Worm (Caenorhabditis elegans) whole organism, mixed stage, embryonic: Measurements from ENCODE around the gene tag-343.

Experiments
- M03D4.4 ChIP-seq: sonication (generic microtip); optimal IDR thresholded peaks from 2 replicates; lab custom pipeline; 2017; ENCODE audit warnings: mild to moderate bottlenecking, missing genetic modification characterization, missing compliant biosample characterization
- bed-3 ChIP-seq: fragments of 200-800 bp; sonication (Bioruptor generic); optimal IDR thresholded peaks from 3 replicates; lab custom pipeline; 2018; ENCODE audit warnings: mild to moderate bottlenecking, missing genetic modification characterization, moderate library complexity, missing compliant biosample characterization
- blmp-1 ChIP-seq: fragments of 150-350 bp; optimal IDR thresholded peaks from 2 replicates; lab custom pipeline; 2014; ENCODE audit warnings: missing biosample characterization, missing genetic modification characterization
- ceh-39 ChIP-seq: fragments of 150-350 bp; optimal IDR thresholded peaks from 2 replicates; lab custom pipeline; 2014; ENCODE audit warnings: missing biosample characterization, missing genetic modification characterization
- ceh-43 ChIP-seq: fragments of 200-800 bp; sonication (Bioruptor generic); optimal IDR thresholded peaks from 2 replicates; lab custom pipeline; 2018; ENCODE audit warnings: mild to moderate bottlenecking, missing genetic modification characterization, moderate library complexity, missing compliant biosample characterization
- ceh-83 ChIP-seq: fragments of 200-800 bp; sonication (Bioruptor generic); optimal IDR thresholded peaks from 2 replicates; lab custom pipeline; 2018; ENCODE audit warnings: mild to moderate bottlenecking, missing genetic modification characterization, missing compliant biosample characterization
- ces-1 ChIP-seq: fragments of 150-350 bp; optimal IDR thresholded peaks from 2 replicates; lab custom pipeline; 2014; ENCODE audit warnings: missing biosample characterization, missing genetic modification reagents, missing genetic modification characterization
- cnd-1 ChIP-seq: fragments of 200-800 bp; sonication (Bioruptor generic); optimal IDR thresholded peaks from 2 replicates; lab custom pipeline; 2018; ENCODE audit warnings: mild to moderate bottlenecking, missing genetic modification characterization, missing compliant biosample characterization
- drap-1 ChIP-seq: fragments of 200-800 bp; sonication (Bioruptor generic); optimal IDR thresholded peaks from 3 replicates; lab custom pipeline; 2018; ENCODE audit warnings: mild to moderate bottlenecking, missing genetic modification characterization, missing compliant biosample characterization
- elt-1 ChIP-seq: sonication (generic microtip); optimal IDR thresholded peaks from 2 replicates; lab custom pipeline; 2017; ENCODE audit warnings: missing genetic modification characterization, mild to moderate bottlenecking, missing compliant biosample characterization, antibody characterized with exemption, moderate library complexity, borderline replicate concordance; ENCODE audit not compliant: insufficient read depth
- elt-3 ChIP-seq: fragments of 150-350 bp; optimal IDR thresholded peaks from 2 replicates; lab custom pipeline; 2014; ENCODE audit warnings: missing biosample characterization, missing genetic modification characterization
- flh-1 ChIP-seq: fragments of 200-800 bp; sonication (Bioruptor generic); optimal IDR thresholded peaks from 2 replicates; lab custom pipeline; 2018; ENCODE audit warnings: mild to moderate bottlenecking, missing genetic modification characterization, moderate library complexity, missing compliant biosample characterization
- ham-2 ChIP-seq: fragments of 200-800 bp; sonication (Bioruptor generic); optimal IDR thresholded peaks from 2 replicates; lab custom pipeline; 2018; ENCODE audit warnings: mild to moderate bottlenecking, missing genetic modification characterization, missing compliant biosample characterization
- hlh-1 ChIP-seq: fragments of 150-350 bp; optimal IDR thresholded peaks from 2 replicates; lab custom pipeline; 2014; ENCODE audit warnings: missing biosample characterization, missing genetic modification reagents, missing genetic modification characterization
- lin-13 ChIP-seq: fragments of 150-350 bp; optimal IDR thresholded peaks from 2 replicates; lab custom pipeline; 2014; ENCODE audit warnings: missing biosample characterization, missing genetic modification characterization
- lin-32 ChIP-seq: fragments of 200-800 bp; sonication (Bioruptor generic); optimal IDR thresholded peaks from 2 replicates; lab custom pipeline; 2018; ENCODE audit warnings: mild to moderate bottlenecking, missing genetic modification characterization, missing compliant biosample characterization
- lsy-2 ChIP-seq: fragments of 150-350 bp; optimal IDR thresholded peaks from 2 replicates; lab custom pipeline; 2014; ENCODE audit warnings: missing biosample characterization, missing genetic modification characterization
- mab-5 ChIP-seq: fragments of 150-350 bp; optimal IDR thresholded peaks from 2 replicates; lab custom pipeline; 2014; ENCODE audit warnings: missing biosample characterization, missing genetic modification characterization
- mep-1 ChIP-seq: fragments of 150-350 bp; optimal IDR thresholded peaks from 2 replicates; lab custom pipeline; 2017; ENCODE audit warnings: missing biosample characterization, missing genetic modification reagents, missing genetic modification characterization, inconsistent platforms
- mls-2 ChIP-seq: sonication (generic microtip); optimal IDR thresholded peaks from 2 replicates; lab custom pipeline; 2016; ENCODE audit warnings: mild to moderate bottlenecking, missing genetic modification characterization, moderate library complexity, missing compliant biosample characterization
- nhr-237 ChIP-seq: fragments of 150-350 bp; optimal IDR thresholded peaks from 2 replicates; lab custom pipeline; 2014; ENCODE audit warnings: missing biosample characterization, missing genetic modification characterization
- nhr-28 ChIP-seq: fragments of 150-350 bp; optimal IDR thresholded peaks from 2 replicates; lab custom pipeline; 2014; ENCODE audit warnings: missing biosample characterization, missing genetic modification characterization
- nhr-76 ChIP-seq: sonication (generic microtip); optimal IDR thresholded peaks from 2 replicates; lab custom pipeline; 2017; ENCODE audit warnings: missing biosample characterization, missing genetic modification characterization
- pha-4 ChIP-seq: fragments of 150-350 bp; optimal IDR thresholded peaks from 2 replicates; lab custom pipeline; 2018; ENCODE audit warnings: missing biosample characterization, missing genetic modification reagents, missing genetic modification characterization
- sem-2 ChIP-seq: fragments of 200-800 bp; sonication (Bioruptor generic); optimal IDR thresholded peaks from 2 replicates; lab custom pipeline; 2018; ENCODE audit warnings: mild to moderate bottlenecking, missing genetic modification characterization, missing compliant biosample characterization
- snpc-4 ChIP-seq: fragments of 150-350 bp; optimal IDR thresholded peaks from 2 replicates; lab custom pipeline; 2014; ENCODE audit warnings: missing biosample characterization, missing genetic modification characterization
- tbx-8 ChIP-seq: fragments of 200-800 bp; sonication (Bioruptor generic); optimal IDR thresholded peaks from 2 replicates; lab custom pipeline; 2018; ENCODE audit warnings: mild to moderate bottlenecking, missing genetic modification characterization, moderate library complexity, missing compliant biosample characterization
- unc-120 ChIP-seq: sonication (generic microtip); optimal IDR thresholded peaks from 2 replicates; lab custom pipeline; 2017; ENCODE audit warnings: missing genetic modification characterization, missing compliant biosample characterization; ENCODE audit not compliant: poor library complexity, severe bottlenecking
- unc-39 ChIP-seq: fragments of 150-350 bp; optimal IDR thresholded peaks from 2 replicates; lab custom pipeline; 2014; ENCODE audit warnings: missing biosample characterization, missing genetic modification characterization
- unc-62 ChIP-seq: fragments of 150-350 bp; optimal IDR thresholded peaks from 2 replicates; lab custom pipeline; 2014; ENCODE audit warnings: missing biosample characterization, missing genetic modification reagents, missing genetic modification characterization
- zip-8 ChIP-seq: fragments of 150-350 bp; optimal IDR thresholded peaks from 2 replicates; lab custom pipeline; 2014; ENCODE audit warnings: missing biosample characterization, missing genetic modification characterization
- ztf-11 ChIP-seq: fragments of 150-350 bp; optimal IDR thresholded peaks from 2 replicates; lab custom pipeline; 2014; ENCODE audit warnings: missing biosample characterization, missing genetic modification characterization

Gene tag-343

ce11 chrX:16633052-16633451 lies 41.5 kb downstream of the tag-343 start, which contains the start of gene C06G1.1:
Gene C06G1.1, plus strand, starts transcription at chrX:16633352.
- TF ChIP-seq nhr-28, result no peak
- peak; percentile 25 for TF ChIP-seq zip-8 (tag; lab: Kevin White, UChicago)

ce11 chrX:16631847-16632246 lies 42.7 kb downstream of the tag-343 start:
- no peak for TF ChIP-seq mab-5 (tag; lab: Kevin White, UChicago)
- TF ChIP-seq blmp-1, result peak; percentile 82
- TF ChIP-seq ceh-43, result no peak

- TF ChIP-seq lin-32 (GFP tag; lab: Kevin White, UChicago), result no peak
- TF ChIP-seq ztf-11 (tag; lab: Kevin White, UChicago), result no peak
- TF ChIP-seq flh-1 (GFP tag; lab: Kevin White, UChicago), result no peak
- no peak for TF ChIP-seq lin-13
- no peak for TF ChIP-seq elt-3 (tag; lab: Kevin White, UChicago)
- TF ChIP-seq zip-8 (tag; lab: Kevin White, UChicago), result no peak
- no peak for TF ChIP-seq ceh-83 (GFP tag; lab: Kevin White, UChicago)
- no peak for TF ChIP-seq mep-1 (tag; lab: Kevin White, UChicago)
- no peak for TF ChIP-seq blmp-1
- TF ChIP-seq bed-3 (GFP tag; lab: Kevin White, UChicago), result no peak
- TF ChIP-seq drap-1 (GFP tag; lab: Kevin White, UChicago), result no peak
- TF ChIP-seq tbx-8 (GFP tag; lab: Kevin White, UChicago), result no peak
- no peak for TF ChIP-seq nhr-76 (tag; lab: Kevin White, UChicago)
- no peak for TF ChIP-seq mls-2 (tag; lab: Kevin White, UChicago)
- TF ChIP-seq pha-4 (tag; lab: Kevin White, UChicago), result no peak
- no peak for TF ChIP-seq sem-2 (GFP tag; lab: Kevin White, UChicago)
- no peak for TF ChIP-seq nhr-28
- no peak for TF ChIP-seq unc-39 (tag; lab: Kevin White, UChicago)
- no peak for TF ChIP-seq ham-2
Observed at ce11 chrX:16629773-16630172, 44.8 kb downstream of the tag-343 start.

ce11 chrX:16629168-16629567 lies 45.4 kb downstream of the tag-343 start:
- TF ChIP-seq unc-120, result no peak
- no peak for TF ChIP-seq nhr-28
- no peak for TF ChIP-seq ceh-39 (tag; lab: Kevin White, UChicago)
- no peak for TF ChIP-seq drap-1 (GFP tag; lab: Kevin White, UChicago)
- no peak for TF ChIP-seq elt-1
- TF ChIP-seq ceh-83 (GFP tag; lab: Kevin White, UChicago), result no peak
- no peak for TF ChIP-seq blmp-1
- no peak for TF ChIP-seq mls-2 (tag; lab: Kevin White, UChicago)
- TF ChIP-seq nhr-237 (tag; lab: Kevin White, UChicago), result no peak
- TF ChIP-seq elt-3 (tag; lab: Kevin White, UChicago), result no peak
- TF ChIP-seq bed-3 (GFP tag; lab: Kevin White, UChicago), result no peak
- no peak for TF ChIP-seq lsy-2
- no peak for TF ChIP-seq hlh-1 (tag; lab: Kevin White, UChicago)
- TF ChIP-seq snpc-4 (tag; lab: Kevin White, UChicago), result no peak
- TF ChIP-seq, all 35 proteins: peak for 0

- TF ChIP-seq tbx-8 (GFP tag; lab: Kevin White, UChicago) (no peak), ham-2 (peak; percentile 62), ces-1 (no peak)
Observed at ce11 chrX:16626817-16627216, 47.7 kb downstream of the tag-343 start.

ce11 chrX:16625078-16625808 lies 49.3 kb downstream of the tag-343 start:
- no peak for TF ChIP-seq M03D4.4 (tag; lab: Kevin White, UChicago)
- no peak for TF ChIP-seq unc-62 (GFP tag; lab: Kevin White, UChicago)
- TF ChIP-seq mls-2 (tag; lab: Kevin White, UChicago), result no peak
- no peak for TF ChIP-seq ceh-39 (tag; lab: Kevin White, UChicago)
- no peak for TF ChIP-seq cnd-1 (tag; lab: Kevin White, UChicago)
- TF ChIP-seq bed-3 (GFP tag; lab: Kevin White, UChicago), result no peak
- no peak for TF ChIP-seq mab-5 (tag; lab: Kevin White, UChicago)
- TF ChIP-seq zip-8 (tag; lab: Kevin White, UChicago), result no peak
- no peak for TF ChIP-seq blmp-1
- no peak for TF ChIP-seq flh-1 (GFP tag; lab: Kevin White, UChicago)
- TF ChIP-seq nhr-28, result no peak
- no peak for TF ChIP-seq unc-39 (tag; lab: Kevin White, UChicago)
- TF ChIP-seq snpc-4 (tag; lab: Kevin White, UChicago), result no peak
- no peak for TF ChIP-seq unc-120
- no peak for TF ChIP-seq ces-1
- TF ChIP-seq hlh-1 (tag; lab: Kevin White, UChicago), result no peak
- TF ChIP-seq drap-1 (GFP tag; lab: Kevin White, UChicago), result no peak
- TF ChIP-seq ceh-83 (GFP tag; lab: Kevin White, UChicago), result no peak
- no peak for TF ChIP-seq ztf-11 (tag; lab: Kevin White, UChicago)
- TF ChIP-seq lin-32 (GFP tag; lab: Kevin White, UChicago), result no peak
